Worm (Caenorhabditis elegans): ENCODE measurements around the gene alh-6.

ce11 chrII:1322283-1323173, 12.6 kb upstream of the alh-6 start:
- TF ChIP-seq nfya-1 (tag; optimal IDR thresholded peaks at IDR 0.05; ENCODE audit: insufficient read depth) (no peak), egl-27 (tag; optimal IDR thresholded peaks at IDR 0.05) (no peak)

All from whole organism, L3 larva.